Fruit fly (Drosophila melanogaster) whole organism, embryonic: ENCODE measurements around the gene InR.

Experiments
- Bteb2 ChIP-seq: fragments of 200-800 bp; sonication (Bioruptor generic); optimal IDR thresholded peaks from 2 replicates; lab custom pipeline; 2016; ENCODE audit warnings: missing biosample characterization, missing genetic modification characterization
- CG12391 ChIP-seq: fragments of 200-800 bp; sonication (Bioruptor generic); optimal IDR thresholded peaks from 3 replicates; lab custom pipeline; 2018; ENCODE audit warnings: missing biosample characterization, mild to moderate bottlenecking, missing genetic modification characterization, moderate library complexity
- CG12659 ChIP-seq: fragments of 200-800 bp; sonication (Bioruptor generic); optimal IDR thresholded peaks from 3 replicates; lab custom pipeline; 2017; ENCODE audit warnings: mild to moderate bottlenecking, missing biosample characterization, missing genetic modification reagents, missing genetic modification characterization
- CG12942 ChIP-seq: fragments of 200-800 bp; sonication (Bioruptor generic); optimal IDR thresholded peaks from 3 replicates; lab custom pipeline; 2016; ENCODE audit warnings: missing biosample characterization, missing genetic modification characterization
- CG14710 ChIP-seq: fragments of 200-800 bp; sonication (Bioruptor generic); optimal IDR thresholded peaks from 3 replicates; lab custom pipeline; 2019; ENCODE audit warnings: missing biosample characterization, mild to moderate bottlenecking, missing genetic modification characterization, moderate library complexity
- CG1529 ChIP-seq: fragments of 200-800 bp; sonication (Bioruptor generic); optimal IDR thresholded peaks from 3 replicates; lab custom pipeline; 2018; ENCODE audit warnings: missing biosample characterization, missing genetic modification characterization
- CG17186 ChIP-seq: fragments of 200-800 bp; sonication (Bioruptor generic); optimal IDR thresholded peaks from 3 replicates; lab custom pipeline; 2017; ENCODE audit warnings: missing biosample characterization, missing genetic modification reagents, missing genetic modification characterization
- CG17385 ChIP-seq: fragments of 200-800 bp; sonication (Bioruptor generic); optimal IDR thresholded peaks from 3 replicates; lab custom pipeline; 2018; ENCODE audit warnings: missing biosample characterization, mild to moderate bottlenecking, missing genetic modification characterization
- CG17829 ChIP-seq: fragments of 200-800 bp; optimal IDR thresholded peaks from 2 replicates; lab custom pipeline; 2019; ENCODE audit warnings: missing biosample characterization, mild to moderate bottlenecking, missing genetic modification characterization, moderate library complexity
- CG2712 ChIP-seq: fragments of 200-800 bp; optimal IDR thresholded peaks from 3 replicates; lab custom pipeline; 2019; ENCODE audit warnings: missing biosample characterization, mild to moderate bottlenecking, missing genetic modification characterization, moderate library complexity
- CG30020 ChIP-seq: fragments of 200-800 bp; optimal IDR thresholded peaks from 2 replicates; lab custom pipeline; 2019; ENCODE audit warnings: missing biosample characterization, mild to moderate bottlenecking, missing genetic modification characterization, moderate library complexity
- CG30403 ChIP-seq: fragments of 200-800 bp; sonication (Bioruptor generic); optimal IDR thresholded peaks from 3 replicates; lab custom pipeline; 2016; ENCODE audit warnings: missing biosample characterization, missing genetic modification characterization
- CG3838 ChIP-seq: fragments of 200-800 bp; sonication (Bioruptor generic); optimal IDR thresholded peaks from 3 replicates; lab custom pipeline; 2016; ENCODE audit warnings: missing biosample characterization, missing genetic modification characterization
- CG4328 ChIP-seq: fragments of 200-800 bp; sonication (Bioruptor generic); optimal IDR thresholded peaks from 3 replicates; lab custom pipeline; 2017; ENCODE audit warnings: missing biosample characterization, missing genetic modification reagents, missing genetic modification characterization
- CG4360 ChIP-seq: fragments of 200-800 bp; sonication (Bioruptor generic); IDR thresholded peaks from 2 replicates; pipeline ENCODE4 v1.3.6; 2022; ENCODE audit warnings: missing biosample characterization, missing genetic modification characterization
- CG7271 ChIP-seq: fragments of 200-800 bp; sonication (Bioruptor generic); optimal IDR thresholded peaks from 2 replicates; lab custom pipeline; 2018; ENCODE audit warnings: missing biosample characterization, mild to moderate bottlenecking, missing genetic modification characterization, moderate library complexity
- CG7928 ChIP-seq: fragments of 200-800 bp; sonication (Bioruptor generic); optimal IDR thresholded peaks from 2 replicates; lab custom pipeline; 2017; ENCODE audit warnings: missing biosample characterization, mild to moderate bottlenecking, missing genetic modification characterization
- CG7963 ChIP-seq: fragments of 200-800 bp; sonication (Bioruptor generic); IDR thresholded peaks from 3 replicates; pipeline ENCODE4 v1.3.6; 2022; ENCODE audit warnings: missing biosample characterization, missing genetic modification characterization; ENCODE audit not compliant: partially characterized antibody
- CG7987 ChIP-seq: fragments of 200-800 bp; sonication (Bioruptor generic); optimal IDR thresholded peaks from 2 replicates; lab custom pipeline; 2018; ENCODE audit warnings: missing biosample characterization, mild to moderate bottlenecking, missing genetic modification characterization, moderate library complexity
- CG9727 ChIP-seq: fragments of 200-800 bp; sonication (Bioruptor generic); optimal IDR thresholded peaks from 3 replicates; lab custom pipeline; 2017; ENCODE audit warnings: missing biosample characterization, mild to moderate bottlenecking, missing genetic modification characterization
- Camta ChIP-seq: fragments of 200-800 bp; sonication (Bioruptor generic); optimal IDR thresholded peaks from 2 replicates; lab custom pipeline; 2016; ENCODE audit warnings: missing biosample characterization, missing genetic modification characterization
- CoRest ChIP-seq: fragments of 200-800 bp; sonication (Bioruptor generic); optimal IDR thresholded peaks from 3 replicates; lab custom pipeline; 2018; ENCODE audit warnings: missing biosample characterization, mild to moderate bottlenecking, missing genetic modification characterization, moderate library complexity
- CrebB ChIP-seq: fragments of 200-800 bp; sonication (Bioruptor generic); optimal IDR thresholded peaks from 3 replicates; lab custom pipeline; 2018; ENCODE audit warnings: missing biosample characterization, mild to moderate bottlenecking, missing genetic modification characterization
- Dp ChIP-seq: fragments of 200-800 bp; sonication (Bioruptor generic); optimal IDR thresholded peaks from 2 replicates; lab custom pipeline; 2018; ENCODE audit warnings: missing biosample characterization, mild to moderate bottlenecking, missing genetic modification characterization, moderate library complexity
- E2f1 ChIP-seq: fragments of 200-800 bp; sonication (Bioruptor generic); IDR thresholded peaks from 2 replicates; pipeline ENCODE4 v1.3.6; 2022; ENCODE audit warnings: missing biosample characterization, missing genetic modification characterization
- Ets97D ChIP-seq: fragments of 200-800 bp; sonication (Bioruptor generic); optimal IDR thresholded peaks from 3 replicates; lab custom pipeline; 2016; ENCODE audit warnings: missing biosample characterization, missing genetic modification characterization
- Fer1 ChIP-seq: fragments of 200-800 bp; sonication (Bioruptor generic); optimal IDR thresholded peaks from 2 replicates; lab custom pipeline; 2017; ENCODE audit warnings: missing biosample characterization, mild to moderate bottlenecking, missing genetic modification characterization
- HHEX ChIP-seq: fragments of 200-800 bp; sonication (Bioruptor generic); optimal IDR thresholded peaks from 3 replicates; lab custom pipeline; 2017; ENCODE audit warnings: missing biosample characterization, mild to moderate bottlenecking, missing genetic modification characterization, missing genetic modification reagents
- HLH54F ChIP-seq: fragments of 200-800 bp; sonication (Bioruptor generic); optimal IDR thresholded peaks from 3 replicates; lab custom pipeline; 2016; ENCODE audit warnings: missing biosample characterization, missing genetic modification characterization
- HmgZ ChIP-seq: fragments of 200-800 bp; sonication (Bioruptor generic); optimal IDR thresholded peaks from 2 replicates; lab custom pipeline; 2018; ENCODE audit warnings: missing biosample characterization, mild to moderate bottlenecking, missing genetic modification characterization
- MESR4 ChIP-seq: fragments of 200-800 bp; sonication (Bioruptor generic); optimal IDR thresholded peaks from 2 replicates; lab custom pipeline; 2018; ENCODE audit warnings: missing biosample characterization, mild to moderate bottlenecking, missing genetic modification characterization, moderate library complexity
- Max ChIP-seq: fragments of 200-800 bp; sonication (Bioruptor generic); optimal IDR thresholded peaks from 2 replicates; lab custom pipeline; 2016; ENCODE audit warnings: missing biosample characterization, mild to moderate bottlenecking, missing genetic modification characterization
- amos ChIP-seq: fragments of 200-800 bp; sonication (Bioruptor generic); IDR thresholded peaks from 2 replicates; pipeline ENCODE4 v1.3.6; 2022; ENCODE audit warnings: missing biosample characterization, missing genetic modification characterization; ENCODE audit not compliant: partially characterized antibody
- bsh ChIP-seq, 2 experiments: fragments of 200-800 bp; sonication (Bioruptor generic); optimal IDR thresholded peaks; 2 replicates each; lab custom pipeline; 2017 to 2018; ENCODE audit warnings: mild to moderate bottlenecking in 2 of 2, missing biosample characterization in 2 of 2, missing genetic modification characterization in 2 of 2, moderate library complexity in 1 of 2
- cg ChIP-seq: fragments of 200-800 bp; sonication (Bioruptor generic); optimal IDR thresholded peaks from 3 replicates; lab custom pipeline; 2019; ENCODE audit warnings: missing biosample characterization, mild to moderate bottlenecking, missing genetic modification characterization, moderate library complexity
- chm ChIP-seq: fragments of 200-800 bp; sonication (Bioruptor generic); IDR thresholded peaks from 2 replicates; pipeline ENCODE4 v1.3.6; 2022; ENCODE audit warnings: missing biosample characterization, missing genetic modification characterization
- crp ChIP-seq, 2 experiments: fragments of 200-800 bp; sonication (Bioruptor generic); optimal IDR thresholded peaks; 2 replicates in 1 of 2; 3 replicates in 1 of 2; lab custom pipeline; 2017; ENCODE audit warnings: missing biosample characterization in 2 of 2, missing genetic modification characterization in 2 of 2, mild to moderate bottlenecking in 1 of 2, moderate library complexity in 1 of 2
- ems ChIP-seq: fragments of 200-800 bp; sonication (Bioruptor generic); optimal IDR thresholded peaks from 3 replicates; lab custom pipeline; 2016; ENCODE audit warnings: missing biosample characterization, missing genetic modification characterization
- exex ChIP-seq: fragments of 200-800 bp; sonication (Bioruptor generic); optimal IDR thresholded peaks from 4 replicates; lab custom pipeline; 2018; ENCODE audit warnings: missing biosample characterization, mild to moderate bottlenecking, missing genetic modification characterization, moderate library complexity
- gcm ChIP-seq: fragments of 200-800 bp; sonication (Bioruptor generic); optimal IDR thresholded peaks from 2 replicates; lab custom pipeline; 2019; ENCODE audit warnings: missing biosample characterization, mild to moderate bottlenecking, missing genetic modification characterization, moderate library complexity
- knrl ChIP-seq: fragments of 200-800 bp; sonication (Bioruptor generic); IDR thresholded peaks from 3 replicates; pipeline ENCODE4 v1.3.6; 2022; ENCODE audit warnings: missing biosample characterization, missing genetic modification characterization; ENCODE audit not compliant: partially characterized antibody
- lov ChIP-seq, 2 experiments: fragments of 200-800 bp in 1 of 2; fragments of >200 bp in 1 of 2; sonication (Bioruptor generic) in 1 of 2; IDR thresholded peaks in 1 of 2; optimal IDR thresholded peaks in 1 of 2; 2 replicates in 1 of 2; 3 replicates in 1 of 2; pipeline versions ENCODE4 v1.3.6 to Lab custom; 2017 to 2022; ENCODE audit warnings: missing biosample characterization in 1 of 2, missing genetic modification characterization in 1 of 2
- pb ChIP-seq: fragments of 200-800 bp; sonication (Bioruptor generic); optimal IDR thresholded peaks from 3 replicates; lab custom pipeline; 2016; ENCODE audit warnings: missing biosample characterization, missing genetic modification characterization
- sens ChIP-seq: fragments of 200-800 bp; sonication (Bioruptor generic); peaks from one replicate; lab custom pipeline; 2016; ENCODE audit warnings: missing biosample characterization, missing genetic modification characterization
- sqz ChIP-seq: fragments of 200-800 bp; sonication (Bioruptor generic); optimal IDR thresholded peaks from 3 replicates; lab custom pipeline; 2018; ENCODE audit warnings: missing biosample characterization, mild to moderate bottlenecking, missing genetic modification characterization
- sug ChIP-seq: fragments of 200-800 bp; optimal IDR thresholded peaks from 2 replicates; lab custom pipeline; 2019; ENCODE audit warnings: missing biosample characterization, mild to moderate bottlenecking, missing genetic modification characterization, moderate library complexity
- tap ChIP-seq: fragments of 200-800 bp; optimal IDR thresholded peaks from 3 replicates; lab custom pipeline; 2019; ENCODE audit warnings: missing biosample characterization, mild to moderate bottlenecking, missing genetic modification characterization, moderate library complexity
- tgo ChIP-seq: fragments of 200-800 bp; sonication (Bioruptor generic); IDR thresholded peaks from 3 replicates; pipeline ENCODE4 v1.3.6; 2022; ENCODE audit warnings: missing biosample characterization, missing genetic modification characterization
- unc-4 ChIP-seq: fragments of 200-800 bp; sonication (Bioruptor generic); IDR thresholded peaks from 2 replicates; pipeline ENCODE4 v1.3.6; 2022; ENCODE audit warnings: missing biosample characterization, missing genetic modification characterization; ENCODE audit not compliant: partially characterized antibody

The InR gene

dm6 chr3R:21660659-21661126, 41.6 kb upstream of the InR start, which contains the start of gene E2f1 (continued):
- TF ChIP-seq pb (GFP tag; lab: Kevin White, UChicago) (no peak), amos (GFP tag; lab: Robert Waterston, UW) (peak; percentile 87), CG17829 (peak; percentile 30), CG7271 (no peak), CG1529 (GFP tag; lab: Kevin White, UChicago) (peak; percentile 9), CG12942 (GFP tag; lab: Kevin White, UChicago) (no peak), sug (tag; lab: Kevin White, UChicago) (peak; percentile 53), bsh (GFP tag; optimal IDR thresholded peaks at IDR 0.05; lab: Kevin White, UChicago) (no peak), crp (GFP tag; optimal IDR thresholded peaks at IDR 0.05; lab: Kevin White, UChicago) (peak; percentile 63 to 99), CG17385 (no peak), Dp (peak; percentile 87), HHEX (GFP tag; lab: Kevin White, UChicago) (no peak), exex (tag; lab: Kevin White, UChicago) (no peak), Camta (no peak), CG7963 (GFP tag; lab: Robert Waterston, UW) (0 out of 3 replicates have a peak, but pooled peaks have one; percentile 7), lov (optimal IDR thresholded peaks at IDR 0.05; lab: Kevin White, UChicago) (no peak), lov (GFP tag; IDR thresholded peaks at IDR 0.05; lab: Robert Waterston, UW) (0 out of 3 replicates have a peak, but pooled peaks have one; percentile 38), Max (peak; percentile 31), CG14710 (tag; lab: Kevin White, UChicago) (peak; percentile 46), Bteb2 (GFP tag; lab: Kevin White, UChicago) (no peak), CG2712 (tag; lab: Kevin White, UChicago) (peak; percentile 36), CG7928 (GFP tag; lab: Kevin White, UChicago) (no peak), unc-4 (GFP tag; lab: Robert Waterston, UW) (peak; percentile 80), E2f1 (GFP tag; lab: Robert Waterston, UW) (peak; percentile 47; the same call in 1 of the 2 replicates), Ets97D (GFP tag; lab: Kevin White, UChicago) (peak; percentile 76), CG7987 (GFP tag; lab: Kevin White, UChicago) (peak; percentile 7), tgo (no peak), chm (GFP tag; lab: Robert Waterston, UW) (peak; percentile 40; the same call in 1 of the 2 replicates), CoRest (tag; lab: Kevin White, UChicago) (peak; percentile 20), cg (GFP tag; lab: Kevin White, UChicago) (peak; percentile 76), Fer1 (GFP tag; lab: Kevin White, UChicago) (no peak), CG4360 (GFP tag; lab: Robert Waterston, UW) (no peak), gcm (peak; percentile 20), HLH54F (no peak), HmgZ (peak; percentile 54), CG4328 (GFP tag; lab: Kevin White, UChicago) (peak; percentile 5), CG12659 (GFP tag; lab: Kevin White, UChicago) (peak; percentile 68), sens (peak; percentile 83), CrebB (peak; percentile 40), MESR4 (peak; percentile 13), ems (GFP tag; lab: Kevin White, UChicago) (no peak), tap (no peak), CG30020 (tag; lab: Kevin White, UChicago) (no peak), CG12391 (tag; lab: Kevin White, UChicago) (peak; percentile 23), CG9727 (GFP tag; lab: Kevin White, UChicago) (no peak), knrl (GFP tag; lab: Robert Waterston, UW) (peak; percentile 80), CG3838 (GFP tag; lab: Kevin White, UChicago) (peak; percentile 19), sqz (GFP tag; lab: Kevin White, UChicago) (peak; percentile 95), CG17186 (GFP tag; lab: Kevin White, UChicago) (peak; percentile 47), CG30403 (GFP tag; lab: Kevin White, UChicago) (no peak)
